Fruit fly (Drosophila melanogaster) whole organism, wandering third instar larva: Measurements from ENCODE around the gene CG6409.

Experiments
- br ChIP-seq: fragments of 200-800 bp; sonication (Bioruptor generic); optimal IDR thresholded peaks from 2 replicates; lab custom pipeline; 2016; ENCODE audit warnings: missing biosample characterization, missing genetic modification characterization
- h ChIP-seq: fragments of 200-800 bp; sonication (Bioruptor generic); optimal IDR thresholded peaks from 3 replicates; lab custom pipeline; 2016; ENCODE audit warnings: missing biosample characterization, mild to moderate bottlenecking, missing genetic modification characterization
- lola ChIP-seq: fragments of >200 bp; optimal IDR thresholded peaks from 2 replicates; lab custom pipeline; 2017; ENCODE audit warnings: missing biosample characterization, missing genetic modification characterization

DNA sequence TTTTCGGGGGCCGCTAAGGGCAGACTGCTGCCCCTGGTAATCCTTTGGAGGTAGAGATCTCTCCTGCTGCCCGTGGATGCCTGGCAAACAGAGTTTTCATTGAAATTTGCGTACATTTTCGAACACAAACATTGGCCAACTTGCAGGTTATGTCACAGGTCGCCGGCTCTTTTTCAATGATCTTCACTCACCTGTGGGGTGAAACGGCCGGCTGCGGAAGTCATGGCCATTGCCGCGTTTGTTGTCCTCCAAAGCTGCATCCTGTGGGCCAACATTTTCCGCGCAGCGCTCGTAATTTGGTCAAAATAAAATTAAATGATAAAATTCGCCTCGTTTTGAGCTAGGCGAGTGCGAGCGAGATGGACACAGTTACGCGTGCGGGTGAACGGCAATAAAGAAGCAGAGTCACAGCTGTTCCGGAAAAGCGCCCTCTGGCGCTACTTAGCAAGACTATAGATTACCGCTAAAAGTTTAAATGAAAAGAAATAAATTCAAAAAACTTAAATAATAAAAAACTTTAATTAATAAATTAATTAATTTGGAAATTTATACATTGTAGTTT, 3.6 kb upstream of the CG6409 start:
- TF ChIP-seq h (GFP tag; lab: Kevin White, UChicago), result no peak
- no peak for TF ChIP-seq br
- no peak for TF ChIP-seq lola (GFP tag; lab: Kevin White, UChicago)
